Worm (Caenorhabditis elegans) whole organism, L4 larva: ENCODE data around the gene srw-39.

ENCODE experiments used
- ces-1 ChIP-seq: fragments of 150-350 bp; sonication (generic microtip); optimal IDR thresholded peaks from 4 replicates; lab custom pipeline; 2014; ENCODE audit warnings: missing biosample characterization, missing genetic modification reagents, missing genetic modification characterization
- fos-1 ChIP-seq: fragments of 150-350 bp; optimal IDR thresholded peaks from 2 replicates; lab custom pipeline; 2014; ENCODE audit warnings: missing biosample characterization, missing genetic modification characterization
- hlh-11 ChIP-seq: fragments of 200-800 bp; sonication (Bioruptor generic); optimal IDR thresholded peaks from 2 replicates; lab custom pipeline; 2018; ENCODE audit warnings: mild to moderate bottlenecking, missing genetic modification characterization, missing compliant biosample characterization
- hlh-30 ChIP-seq: sonication (generic microtip); optimal IDR thresholded peaks from 2 replicates; lab custom pipeline; 2017; ENCODE audit warnings: antibody characterized with exemption, mild to moderate bottlenecking, missing genetic modification characterization, missing compliant biosample characterization; ENCODE audit not compliant: insufficient read depth
- madf-9 ChIP-seq: fragments of 200-800 bp; sonication (Bioruptor generic); conservative IDR thresholded peaks from 2 replicates; pipeline ENCODE4 v1.3.6; 2022; ENCODE audit warnings: missing genetic modification reagents, missing genetic modification characterization, missing compliant biosample characterization
- nhr-11 ChIP-seq: fragments of 150-350 bp; optimal IDR thresholded peaks from 2 replicates; lab custom pipeline; 2014; ENCODE audit warnings: missing biosample characterization, missing genetic modification characterization
- pha-4 ChIP-seq, 2 experiments: fragments of 150-350 bp in 1 of 2; fragments of 200-800 bp in 1 of 2; sonication (Bioruptor generic) in 1 of 2; IDR thresholded peaks in 1 of 2; optimal IDR thresholded peaks in 1 of 2; 2 replicates each; pipeline versions ENCODE4 v1.3.6 to Lab custom; 2014 to 2022; ENCODE audit warnings: missing genetic modification characterization in 2 of 2, missing genetic modification reagents in 2 of 2, missing biosample characterization in 1 of 2, missing compliant biosample characterization in 1 of 2
- set-16 ChIP-seq: fragments of 200-800 bp; sonication (Bioruptor generic); IDR thresholded peaks from 2 replicates; pipeline ENCODE4 v1.3.6; 2022; ENCODE audit warnings: missing genetic modification reagents, missing genetic modification characterization, missing compliant biosample characterization
- unc-39 ChIP-seq: sonication (generic microtip); optimal IDR thresholded peaks from 2 replicates; lab custom pipeline; 2017; ENCODE audit warnings: missing biosample characterization, missing genetic modification characterization
- zfp-2 ChIP-seq: sonication (generic microtip); optimal IDR thresholded peaks from 2 replicates; lab custom pipeline; 2016; ENCODE audit warnings: mild to moderate bottlenecking, missing genetic modification characterization, missing compliant biosample characterization

The srw-39 gene

DNA sequence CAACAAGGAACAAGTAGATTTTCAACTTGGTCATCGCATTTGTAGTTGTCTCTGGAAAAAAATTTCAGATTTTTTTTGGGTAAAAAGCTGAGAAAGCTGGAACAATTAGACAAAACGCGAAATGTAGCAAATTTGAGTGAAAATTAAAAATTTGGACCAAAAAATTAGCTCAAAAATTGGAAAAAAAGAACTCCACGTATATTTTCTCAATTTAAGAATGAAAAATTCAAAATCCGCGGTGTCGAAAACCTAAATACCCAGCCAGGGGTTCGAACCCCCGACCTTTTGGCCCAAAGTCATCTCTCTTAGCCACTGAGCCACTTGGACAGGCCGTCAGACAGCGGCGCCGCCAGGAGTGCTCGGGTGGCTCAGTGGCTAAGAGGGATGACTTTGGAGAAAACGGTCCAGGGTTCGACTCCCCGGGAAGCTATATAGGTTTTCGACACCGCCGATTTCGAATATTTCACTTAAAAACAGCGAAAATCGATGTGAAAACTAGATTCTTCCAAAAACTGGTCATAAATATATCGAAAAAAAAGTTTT is 51.1 kb downstream of the srw-39 start, which contains the start of gene ncx-1:
TSS of gene ncx-1 (minus strand) at position 51 of the 543 bp plus-strand sequence.
- TF ChIP-seq madf-9 (GFP tag; lab: Robert Waterston, UW) (no peak), hlh-11 (tag; lab: Kevin White, UChicago) (no peak), nhr-11 (no peak), pha-4 (GFP tag; IDR thresholded peaks at IDR 0.05; lab: Robert Waterston, UW) (0 out of 2 replicates have a peak, but pooled peaks have one; percentile 19), pha-4 (tag; optimal IDR thresholded peaks at IDR 0.05; lab: Kevin White, UChicago) (no peak), set-16 (peak; percentile 70)

DNA sequence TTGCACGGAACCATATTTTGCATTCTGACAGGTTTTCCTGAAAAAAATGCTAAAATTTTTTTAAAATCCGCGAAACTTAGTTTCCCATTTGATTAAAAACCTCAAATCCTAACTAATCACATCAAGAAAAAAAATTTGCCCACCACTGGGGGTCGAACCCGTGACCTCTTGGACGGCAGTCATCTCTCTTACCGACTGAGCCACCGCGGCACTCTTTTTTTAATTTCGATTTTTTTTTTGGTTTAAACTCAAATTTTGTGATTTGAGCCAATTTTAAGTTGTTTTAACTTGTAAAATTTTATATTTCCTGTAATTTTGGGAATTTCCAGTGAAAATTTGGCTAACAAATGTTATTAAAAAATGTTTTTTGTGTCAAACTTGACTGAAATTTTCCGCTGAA is 52.1 kb downstream of the srw-39 start:
- TF ChIP-seq ces-1 (GFP tag; lab: Kevin White, UChicago) (no peak), zfp-2 (no peak), hlh-30 (tag; lab: Kevin White, UChicago) (no peak), unc-39 (tag; lab: Kevin White, UChicago) (no peak), fos-1 (tag; lab: Kevin White, UChicago) (no peak)
